Fruit fly (Drosophila melanogaster) whole organism, embryonic: ENCODE results near the gene tst.

Experiments used
- Atf6 ChIP-seq: fragments of 200-800 bp; sonication (Bioruptor generic); IDR thresholded peaks from 2 replicates; pipeline ENCODE4 v1.3.6; 2022; ENCODE audit warnings: missing biosample characterization, missing genetic modification characterization
- B-H1 ChIP-seq: fragments of 200-800 bp; sonication (Bioruptor generic); IDR thresholded peaks from 3 replicates; pipeline ENCODE4 v1.3.6; 2022; ENCODE audit warnings: missing biosample characterization, missing genetic modification characterization
- Bdp1 ChIP-seq: fragments of 200-800 bp; sonication (Bioruptor generic); optimal IDR thresholded peaks from 3 replicates; lab custom pipeline; 2016; ENCODE audit warnings: missing biosample characterization, missing genetic modification characterization
- CG10462 ChIP-seq: fragments of 200-800 bp; sonication (Bioruptor generic); optimal IDR thresholded peaks from 2 replicates; lab custom pipeline; 2016; ENCODE audit warnings: missing biosample characterization, missing genetic modification characterization
- CG10654 ChIP-seq: fragments of 200-800 bp; sonication (Bioruptor generic); optimal IDR thresholded peaks from 2 replicates; lab custom pipeline; 2016; ENCODE audit warnings: missing biosample characterization, missing genetic modification characterization
- CG11695 ChIP-seq: fragments of 200-800 bp; sonication (Bioruptor generic); IDR thresholded peaks from 3 replicates; pipeline ENCODE4 v1.3.6; 2022; ENCODE audit warnings: missing biosample characterization, missing genetic modification characterization
- CG12155 ChIP-seq: fragments of 200-800 bp; sonication (Bioruptor generic); optimal IDR thresholded peaks from 3 replicates; lab custom pipeline; 2016; ENCODE audit warnings: missing biosample characterization, missing genetic modification characterization
- CG13894 ChIP-seq: fragments of 200-800 bp; sonication (Bioruptor generic); optimal IDR thresholded peaks from 3 replicates; lab custom pipeline; 2018; ENCODE audit warnings: missing biosample characterization, mild to moderate bottlenecking, missing genetic modification characterization, moderate library complexity
- CG14667 ChIP-seq: fragments of 200-800 bp; sonication (Bioruptor generic); IDR thresholded peaks from 2 replicates; pipeline ENCODE4 v1.3.6; 2022; ENCODE audit warnings: missing biosample characterization, missing genetic modification characterization
- CG15514 ChIP-seq: fragments of 200-800 bp; sonication (Bioruptor generic); optimal IDR thresholded peaks from 3 replicates; lab custom pipeline; 2017; ENCODE audit warnings: missing biosample characterization, missing genetic modification characterization, mild to moderate bottlenecking, moderate library complexity, missing genetic modification reagents
- CG18476 ChIP-seq: fragments of 200-800 bp; sonication (Bioruptor generic); optimal IDR thresholded peaks from 2 replicates; lab custom pipeline; 2016; ENCODE audit warnings: missing biosample characterization, mild to moderate bottlenecking, missing genetic modification characterization
- CG18619 ChIP-seq: fragments of 200-800 bp; sonication (Bioruptor generic); optimal IDR thresholded peaks from 3 replicates; lab custom pipeline; 2017; ENCODE audit warnings: missing biosample characterization, mild to moderate bottlenecking, missing genetic modification characterization
- CG34224 ChIP-seq: fragments of 200-800 bp; sonication (Bioruptor generic); IDR thresholded peaks from 3 replicates; pipeline ENCODE4 v1.3.6; 2022; ENCODE audit warnings: missing biosample characterization, missing genetic modification characterization; ENCODE audit not compliant: partially characterized antibody
- CG4282 ChIP-seq: fragments of 200-800 bp; sonication (Bioruptor generic); optimal IDR thresholded peaks from 2 replicates; lab custom pipeline; 2016; ENCODE audit warnings: missing biosample characterization, missing genetic modification characterization
- CG4424 ChIP-seq: fragments of 200-800 bp; sonication (Bioruptor generic); optimal IDR thresholded peaks from 3 replicates; lab custom pipeline; 2016; ENCODE audit warnings: missing biosample characterization, missing genetic modification characterization
- CG6683 ChIP-seq: fragments of 200-800 bp; sonication (Bioruptor generic); optimal IDR thresholded peaks from 2 replicates; lab custom pipeline; 2017; ENCODE audit warnings: missing biosample characterization, mild to moderate bottlenecking, missing genetic modification characterization, missing genetic modification reagents
- CG7556 ChIP-seq: fragments of 200-800 bp; sonication (Bioruptor generic); optimal IDR thresholded peaks from 2 replicates; lab custom pipeline; 2017; ENCODE audit warnings: missing biosample characterization, mild to moderate bottlenecking, missing genetic modification characterization
- CG8281 ChIP-seq: fragments of 200-800 bp; sonication (Bioruptor generic); optimal IDR thresholded peaks from 2 replicates; lab custom pipeline; 2018; ENCODE audit warnings: missing biosample characterization, mild to moderate bottlenecking, missing genetic modification characterization, moderate library complexity
- CoRest ChIP-seq: fragments of 200-800 bp; sonication (Bioruptor generic); optimal IDR thresholded peaks from 3 replicates; lab custom pipeline; 2018; ENCODE audit warnings: missing biosample characterization, mild to moderate bottlenecking, missing genetic modification characterization, moderate library complexity
- D19A ChIP-seq: fragments of 200-800 bp; optimal IDR thresholded peaks from 3 replicates; lab custom pipeline; 2019; ENCODE audit warnings: missing biosample characterization, mild to moderate bottlenecking, missing genetic modification characterization, moderate library complexity
- Dad ChIP-seq: fragments of 200-800 bp; sonication (Bioruptor generic); optimal IDR thresholded peaks from 3 replicates; lab custom pipeline; 2016; ENCODE audit warnings: missing biosample characterization, missing genetic modification characterization
- Dll ChIP-seq: fragments of 200-800 bp; sonication (Bioruptor generic); IDR thresholded peaks from 4 replicates; pipeline ENCODE4 v1.3.6; 2022; ENCODE audit warnings: missing biosample characterization, missing genetic modification characterization; ENCODE audit not compliant: partially characterized antibody
- Doc2 ChIP-seq: fragments of 200-800 bp; sonication (Bioruptor generic); IDR thresholded peaks from 2 replicates; pipeline ENCODE4 v1.3.6; 2022; ENCODE audit warnings: missing biosample characterization, missing genetic modification characterization
- Doc3 ChIP-seq: fragments of 200-800 bp; sonication (Bioruptor generic); IDR thresholded peaks from 3 replicates; pipeline ENCODE4 v1.3.6; 2022; ENCODE audit warnings: missing biosample characterization, missing genetic modification characterization; ENCODE audit not compliant: partially characterized antibody
- E2f1 ChIP-seq: fragments of 200-800 bp; sonication (Bioruptor generic); IDR thresholded peaks from 2 replicates; pipeline ENCODE4 v1.3.6; 2022; ENCODE audit warnings: missing biosample characterization, missing genetic modification characterization
- MESR4 ChIP-seq: fragments of 200-800 bp; sonication (Bioruptor generic); optimal IDR thresholded peaks from 2 replicates; lab custom pipeline; 2018; ENCODE audit warnings: missing biosample characterization, mild to moderate bottlenecking, missing genetic modification characterization, moderate library complexity
- Myb ChIP-seq: fragments of 200-800 bp; sonication (Bioruptor generic); optimal IDR thresholded peaks from 2 replicates; lab custom pipeline; 2016; ENCODE audit warnings: missing biosample characterization, missing genetic modification characterization
- NC2α ChIP-seq: fragments of 200-800 bp; sonication (Bioruptor generic); optimal IDR thresholded peaks from 2 replicates; lab custom pipeline; 2016; ENCODE audit warnings: missing biosample characterization, missing genetic modification characterization
- Sox100B ChIP-seq: fragments of 200-800 bp; sonication (Bioruptor generic); optimal IDR thresholded peaks from 3 replicates; lab custom pipeline; 2018; ENCODE audit warnings: missing biosample characterization, mild to moderate bottlenecking, missing genetic modification characterization
- Usf ChIP-seq: fragments of 200-800 bp; sonication (Bioruptor generic); optimal IDR thresholded peaks from 2 replicates; lab custom pipeline; 2017; ENCODE audit warnings: missing genotype, missing biosample characterization, missing genetic modification characterization
- al ChIP-seq: fragments of 200-800 bp; sonication (Bioruptor generic); IDR thresholded peaks from 2 replicates; pipeline ENCODE4 v1.3.6; 2022; ENCODE audit warnings: missing biosample characterization, missing genetic modification characterization
- ci ChIP-seq: fragments of 200-800 bp; sonication (Bioruptor generic); IDR thresholded peaks from 3 replicates; pipeline ENCODE4 v1.3.6; 2022; ENCODE audit warnings: missing biosample characterization, missing genetic modification characterization
- crp ChIP-seq, 2 experiments: fragments of 200-800 bp; sonication (Bioruptor generic); optimal IDR thresholded peaks; 2 replicates in 1 of 2; 3 replicates in 1 of 2; lab custom pipeline; 2017; ENCODE audit warnings: missing biosample characterization in 2 of 2, missing genetic modification characterization in 2 of 2, mild to moderate bottlenecking in 1 of 2, moderate library complexity in 1 of 2
- disco-r ChIP-seq: fragments of 200-800 bp; sonication (Bioruptor generic); optimal IDR thresholded peaks from 2 replicates; lab custom pipeline; 2016; ENCODE audit warnings: missing biosample characterization, missing genetic modification characterization
- emc ChIP-seq: fragments of 200-800 bp; sonication (Bioruptor generic); optimal IDR thresholded peaks from 2 replicates; lab custom pipeline; 2016; ENCODE audit warnings: missing biosample characterization, missing genetic modification characterization
- fd96Cb ChIP-seq: fragments of 200-800 bp; sonication (Bioruptor generic); optimal IDR thresholded peaks from 2 replicates; lab custom pipeline; 2018; ENCODE audit warnings: missing biosample characterization, mild to moderate bottlenecking, missing genetic modification characterization, moderate library complexity
- gfzf ChIP-seq: fragments of 200-800 bp; sonication (Bioruptor generic); optimal IDR thresholded peaks from 2 replicates; lab custom pipeline; 2016; ENCODE audit warnings: missing biosample characterization, mild to moderate bottlenecking, missing genetic modification characterization, moderate library complexity
- jumu ChIP-seq: fragments of 200-800 bp; sonication (Bioruptor generic); optimal IDR thresholded peaks from 3 replicates; lab custom pipeline; 2016; ENCODE audit warnings: missing biosample characterization, missing genetic modification characterization
- pfk ChIP-seq: fragments of 200-800 bp; sonication (Bioruptor generic); optimal IDR thresholded peaks from 2 replicates; lab custom pipeline; 2018; ENCODE audit warnings: missing biosample characterization, mild to moderate bottlenecking, missing genetic modification characterization, moderate library complexity
- ranshi ChIP-seq: fragments of 200-800 bp; sonication (Bioruptor generic); IDR thresholded peaks from 2 replicates; pipeline ENCODE4 v1.3.6; 2022; ENCODE audit warnings: missing biosample characterization, missing genetic modification characterization
- schlank ChIP-seq: fragments of 200-800 bp; sonication (Bioruptor generic); optimal IDR thresholded peaks from 2 replicates; lab custom pipeline; 2018; ENCODE audit warnings: missing biosample characterization, mild to moderate bottlenecking, missing genetic modification characterization
- sd ChIP-seq: fragments of 200-800 bp; sonication (Bioruptor generic); optimal IDR thresholded peaks from 3 replicates; lab custom pipeline; 2018; ENCODE audit warnings: missing biosample characterization, mild to moderate bottlenecking, missing genetic modification characterization, moderate library complexity
- tll ChIP-seq, 2 experiments: fragments of 200-800 bp in 1 of 2; fragments of >200 bp in 1 of 2; sonication (Bioruptor generic) in 1 of 2; optimal IDR thresholded peaks; 2 replicates each; lab custom pipeline; 2017 to 2019; ENCODE audit warnings: missing biosample characterization in 2 of 2, missing genetic modification characterization in 2 of 2, mild to moderate bottlenecking in 1 of 2, moderate library complexity in 1 of 2
- tup ChIP-seq: fragments of 200-800 bp; sonication (Bioruptor generic); optimal IDR thresholded peaks from 2 replicates; lab custom pipeline; 2016; ENCODE audit warnings: missing biosample characterization, mild to moderate bottlenecking, missing genetic modification characterization, moderate library complexity
- unc-4 ChIP-seq: fragments of 200-800 bp; sonication (Bioruptor generic); IDR thresholded peaks from 2 replicates; pipeline ENCODE4 v1.3.6; 2022; ENCODE audit warnings: missing biosample characterization, missing genetic modification characterization; ENCODE audit not compliant: partially characterized antibody
- usp ChIP-seq: fragments of >200 bp; optimal IDR thresholded peaks from 2 replicates; lab custom pipeline; 2017; ENCODE audit warnings: missing biosample characterization, missing genetic modification characterization
- zen ChIP-seq: fragments of 200-800 bp; sonication (Bioruptor generic); optimal IDR thresholded peaks from 3 replicates; lab custom pipeline; 2018; ENCODE audit warnings: missing biosample characterization, mild to moderate bottlenecking, missing genetic modification characterization, moderate library complexity

tst gene

dm6 chr3R:23782456-23783402, 10.1 kb upstream of the tst start (continued):
- TF ChIP-seq sd (tag; lab: Kevin White, UChicago) (peak; percentile 48), CG18476 (GFP tag; lab: Kevin White, UChicago) (peak; percentile 87), Sox100B (peak; percentile 87), ranshi (GFP tag; lab: Robert Waterston, UW) (peak; percentile 73), CG4282 (GFP tag; lab: Kevin White, UChicago) (peak; percentile 65), CG7556 (peak; percentile 87), CG8281 (tag; lab: Kevin White, UChicago) (peak; percentile 62), CG6683 (peak; percentile 79), gfzf (no peak), Dad (peak; percentile 36), pfk (peak; percentile 91), al (GFP tag; lab: Robert Waterston, UW) (peak; percentile 24; the same call in 1 of the 2 replicates), E2f1 (peak; percentile 78), MESR4 (GFP tag; lab: Kevin White, UChicago) (peak; percentile 29), CG10654 (GFP tag; lab: Kevin White, UChicago) (peak; percentile 76), disco-r (GFP tag; lab: Kevin White, UChicago) (peak; percentile 55), NC2α (GFP tag; lab: Kevin White, UChicago) (peak; percentile 56), D19A (peak; percentile 91), zen (tag; lab: Kevin White, UChicago) (peak; percentile 92), CG4424 (GFP tag; lab: Kevin White, UChicago) (peak; percentile 92), CG13894 (tag; lab: Kevin White, UChicago) (peak; percentile 9), emc (peak; percentile 8), schlank (tag; lab: Kevin White, UChicago) (peak; percentile 74), CoRest (tag; lab: Kevin White, UChicago) (peak; percentile 89), CG18619 (GFP tag; lab: Kevin White, UChicago) (peak; percentile 76), Usf (GFP tag; lab: Kevin White, UChicago) (peak; percentile 84), Bdp1 (GFP tag; lab: Kevin White, UChicago) (peak; percentile 72), Doc2 (GFP tag; lab: Robert Waterston, UW) (no peak), jumu (GFP tag; lab: Kevin White, UChicago) (peak; percentile 78), CG34224 (GFP tag; lab: Robert Waterston, UW) (no peak), CG12155 (peak; percentile 72), CG14667 (GFP tag; lab: Robert Waterston, UW) (peak; percentile 80), tll (GFP tag; optimal IDR thresholded peaks at IDR 0.05; lab: Kevin White, UChicago) (peak in 1 of 2 experiments; percentile 80), Doc3 (no peak), fd96Cb (tag; lab: Kevin White, UChicago) (peak; percentile 95), ci (peak; percentile 90), Atf6 (GFP tag; lab: Robert Waterston, UW) (peak; percentile 71), unc-4 (GFP tag; lab: Robert Waterston, UW) (no peak), crp (GFP tag; optimal IDR thresholded peaks at IDR 0.05; lab: Kevin White, UChicago) (peak in 1 of 2 experiments; percentile 51), B-H1 (GFP tag; lab: Robert Waterston, UW) (peak; percentile 49; the same call in 2 of the 3 replicates), tup (GFP tag; lab: Kevin White, UChicago) (peak; percentile 30), CG15514 (peak; percentile 74), Dll (GFP tag; lab: Robert Waterston, UW) (no peak), CG10462 (GFP tag; lab: Kevin White, UChicago) (peak; percentile 84), CG11695 (GFP tag; lab: Robert Waterston, UW) (peak; percentile 74), Myb (GFP tag; lab: Kevin White, UChicago) (peak; percentile 42), usp (GFP tag; lab: Kevin White, UChicago) (no peak)
